Fruit fly (Drosophila melanogaster): ENCODE measurements around the gene CG14864.

The CG14864 gene

DNA sequence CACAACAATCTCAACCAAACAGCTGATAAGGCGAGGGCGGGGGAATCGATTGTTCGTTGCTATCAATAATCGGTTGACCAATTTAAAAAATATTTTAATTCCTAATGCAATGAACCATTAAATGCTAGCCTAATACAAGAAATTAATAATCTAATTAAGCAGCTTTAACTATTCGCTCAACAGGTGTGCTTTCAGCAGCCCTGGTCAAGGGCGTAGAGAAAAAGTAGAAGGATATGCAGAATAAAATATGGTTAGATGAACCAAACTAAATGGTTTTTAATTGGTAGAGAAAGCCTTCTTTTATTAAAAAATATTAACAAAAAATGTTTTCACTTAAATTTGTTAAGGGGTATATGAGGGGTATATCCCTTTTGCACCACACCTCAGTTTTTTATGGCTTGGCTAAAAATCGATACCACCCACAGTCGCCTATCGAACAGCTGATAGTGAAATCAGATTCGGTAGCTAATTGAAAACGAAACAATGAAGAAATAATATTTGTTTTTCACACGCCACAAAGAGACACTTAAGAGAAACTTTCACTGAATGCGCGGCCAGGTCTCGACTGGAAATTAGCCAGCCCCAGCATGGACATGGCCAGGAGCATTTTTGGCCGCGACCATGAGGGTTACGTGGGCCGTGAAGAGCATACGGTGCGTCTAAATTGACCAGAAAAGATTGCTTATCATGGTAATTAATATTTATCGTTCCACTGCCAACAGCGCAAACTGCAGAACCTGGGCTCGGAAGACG lies 49.3 kb downstream of the CG14864 start, which contains the start of the genes SIDL and CG12241 (continued):
- no peak for TF ChIP-seq CG6791 (GFP tag; IDR thresholded peaks at IDR 0.05; ENCODE audit: partially characterized antibody)
- peak; percentile 16; the same call in 1 of the 3 replicates for TF ChIP-seq knrl (GFP tag; IDR thresholded peaks at IDR 0.05; ENCODE audit: partially characterized antibody)
- peak; percentile 73 for TF ChIP-seq CG10979 (tag; optimal IDR thresholded peaks at IDR 0.05)
- TF ChIP-seq gsb (GFP tag; IDR thresholded peaks at IDR 0.05) = peak; percentile 82
- no peak for TF ChIP-seq CG13894 (tag; optimal IDR thresholded peaks at IDR 0.05)
- peak; percentile 96 for TF ChIP-seq Aef1 (GFP tag; IDR thresholded peaks at IDR 0.05)
- TF ChIP-seq jigr1 (GFP tag; IDR thresholded peaks at IDR 0.05) = peak; percentile 88
- TF ChIP-seq schlank (tag; optimal IDR thresholded peaks at IDR 0.05) = peak; percentile 32
- peak; percentile 58 for TF ChIP-seq CG3995 (GFP tag; optimal IDR thresholded peaks at IDR 0.05)
- TF ChIP-seq CG7928 (GFP tag; optimal IDR thresholded peaks at IDR 0.05) = peak; percentile 85
- TF ChIP-seq CG10274 (GFP tag; optimal IDR thresholded peaks at IDR 0.05) = peak; percentile 41
- TF ChIP-seq CG12942 (GFP tag; optimal IDR thresholded peaks at IDR 0.05) = peak; percentile 40
- TF ChIP-seq Mad (GFP tag; optimal IDR thresholded peaks at IDR 0.05) = no peak
- peak; percentile 86 for TF ChIP-seq CG18476 (GFP tag; optimal IDR thresholded peaks at IDR 0.05)
- TF ChIP-seq bab2 (GFP tag; optimal IDR thresholded peaks at IDR 0.05) = peak; percentile 82
- peak; percentile 91 for TF ChIP-seq stc (GFP tag; IDR thresholded peaks at IDR 0.05)
- peak; percentile 91 for TF ChIP-seq H15 (GFP tag; IDR thresholded peaks at IDR 0.05)
- peak; percentile 16; the same call in 1 of the 3 replicates for TF ChIP-seq CG16813 (GFP tag; IDR thresholded peaks at IDR 0.05; ENCODE audit: partially characterized antibody)
- TF ChIP-seq slbo (GFP tag; IDR thresholded peaks at IDR 0.05) = peak; percentile 67
- TF ChIP-seq sqz (GFP tag; optimal IDR thresholded peaks at IDR 0.05) = no peak
- no peak for TF ChIP-seq CG8089 (GFP tag; optimal IDR thresholded peaks at IDR 0.05)
- TF ChIP-seq esg (GFP tag; conservative IDR thresholded peaks at IDR 0.05) = peak; percentile 20; the same call in 1 of the 2 replicates
- TF ChIP-seq lab (GFP tag; optimal IDR thresholded peaks at IDR 0.05) = no peak
- peak; percentile 25 for TF ChIP-seq CG15479 (GFP tag; optimal IDR thresholded peaks at IDR 0.05)
- TF ChIP-seq CG4404 (GFP tag; IDR thresholded peaks at IDR 0.05) = peak; percentile 86
- no peak for TF ChIP-seq CG17568 (GFP tag; optimal IDR thresholded peaks at IDR 0.05)
- peak; percentile 81 for TF ChIP-seq CG1647 (GFP tag; optimal IDR thresholded peaks at IDR 0.05)
- TF ChIP-seq CG8388 (GFP tag; optimal IDR thresholded peaks at IDR 0.05) = peak; percentile 64
- TF ChIP-seq CG6765 (GFP tag; optimal IDR thresholded peaks at IDR 0.05) = peak; percentile 68
- peak; percentile 45 for TF ChIP-seq slp2 (GFP tag; optimal IDR thresholded peaks at IDR 0.05)
- TF ChIP-seq MBD-R2 (GFP tag; IDR thresholded peaks at IDR 0.05) = peak; percentile 92
- no peak for TF ChIP-seq ato (GFP tag; IDR thresholded peaks at IDR 0.05; ENCODE audit: partially characterized antibody)
- no peak for TF ChIP-seq CG10321 (GFP tag; IDR thresholded peaks at IDR 0.05)
- TF ChIP-seq CG4820 (GFP tag; optimal IDR thresholded peaks at IDR 0.05) = peak; percentile 67
- no peak for TF ChIP-seq tap (tag; optimal IDR thresholded peaks at IDR 0.05)
- peak; percentile 77 for TF ChIP-seq pnt (GFP tag; optimal IDR thresholded peaks at IDR 0.05)
- peak; percentile 72 for TF ChIP-seq tin (GFP tag; optimal IDR thresholded peaks at IDR 0.05)
- no peak for TF ChIP-seq hkb (optimal IDR thresholded peaks at IDR 0.05)
- TF ChIP-seq hkb (GFP tag; IDR thresholded peaks at IDR 0.05) = peak; percentile 93
- TF ChIP-seq trem (tag; optimal IDR thresholded peaks at IDR 0.05) = peak; percentile 73
- peak; percentile 85 for TF ChIP-seq ssp (GFP tag; IDR thresholded peaks at IDR 0.05)
- peak; percentile 90 for TF ChIP-seq CG9215 (GFP tag; IDR thresholded peaks at IDR 0.05)
- TF ChIP-seq Fer3 (tag; optimal IDR thresholded peaks at IDR 0.05) = peak; percentile 86
- TF ChIP-seq CrebB (tag; optimal IDR thresholded peaks at IDR 0.05) = no peak
- TF ChIP-seq sim (GFP tag; IDR thresholded peaks at IDR 0.05) = peak; percentile 71
- no peak; the same call in 1 of the 2 replicates for TF ChIP-seq Poxn (GFP tag; IDR thresholded peaks at IDR 0.05)
- no peak for TF ChIP-seq CG17912 (GFP tag; optimal IDR thresholded peaks at IDR 0.05)
- peak; percentile 61 for TF ChIP-seq CG10209 (GFP tag; optimal IDR thresholded peaks at IDR 0.05)
- TF ChIP-seq CG3281 (GFP tag; optimal IDR thresholded peaks at IDR 0.05) = peak; percentile 83
- TF ChIP-seq CG4707 (GFP tag; optimal IDR thresholded peaks at IDR 0.05) = no peak

Data from whole organism, embryonic.